Comparison of ENCODE assay signal across 2 worm cellular contexts in genomic region chrV:10423968-10424367, ce11.
TF ChIP-seq lines count a peak whose summit lies in the region.

No protein-coding gene starts in this region.

TF ChIP-seq in whole organism, L4 larva, 104 proteins besides CTCF, POLR2A, EP300 and RAD21:
- peak; percentile 48; the same call in 1 of the 2 replicates for TF ChIP-seq ceh-20 (GFP tag; IDR thresholded peaks at IDR 0.05; lab: Robert Waterston, UW)
- TF ChIP-seq madf-5 (GFP tag; IDR thresholded peaks at IDR 0.05; lab: Robert Waterston, UW): 0 out of 4 replicates have a peak, but pooled peaks of 1 of the 2 experiments have one; percentile 51
- TF ChIP-seq set-16 (GFP tag; IDR thresholded peaks at IDR 0.05; lab: Robert Waterston, UW): peak; percentile 97
- TF ChIP-seq ctbp-1 (GFP tag; IDR thresholded peaks at IDR 0.05; lab: Robert Waterston, UW): peak; percentile 49

TF ChIP-seq in whole organism, young adult, 124 proteins besides CTCF, POLR2A, EP300 and RAD21:
- peak; percentile 92 for TF ChIP-seq egrh-3 (GFP tag; IDR thresholded peaks at IDR 0.05; lab: Robert Waterston, UW)
